Fruit fly (Drosophila melanogaster): ENCODE data around the gene Fancd2.

DNA sequence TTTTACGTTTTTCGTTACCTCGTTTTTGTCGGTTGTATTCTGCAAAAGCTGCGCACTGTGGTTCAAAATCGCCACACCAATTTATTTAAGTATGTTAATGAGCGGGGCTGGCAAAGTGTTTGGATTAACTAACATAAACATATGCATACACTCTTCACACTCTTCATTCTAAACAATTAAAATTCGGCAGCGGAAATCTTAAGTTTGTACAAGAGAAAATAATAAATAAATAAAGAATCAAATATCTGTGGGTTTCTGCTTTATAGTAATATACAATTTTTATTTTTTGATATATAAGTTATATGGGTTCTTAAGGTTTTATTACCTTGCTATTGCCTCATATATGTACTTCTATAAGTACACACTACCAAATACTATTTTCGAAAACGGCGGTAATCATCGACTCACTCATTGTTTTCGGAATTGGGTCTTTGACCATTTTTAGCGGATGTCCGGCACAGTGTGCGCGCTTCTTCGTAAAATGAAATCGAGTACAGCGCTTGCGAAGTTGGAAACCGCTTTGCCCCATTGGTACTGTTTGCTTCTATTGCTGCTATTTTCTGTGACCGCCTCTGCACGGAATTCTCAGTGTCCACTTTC lies 20.4 kb upstream of the Fancd2 start:
- TF ChIP-seq CG12768 (GFP tag; optimal IDR thresholded peaks at IDR 0.05) (no peak), Crg-1 (GFP tag; optimal IDR thresholded peaks at IDR 0.05) (no peak)
